Worm (Caenorhabditis elegans): ENCODE data around the gene C03A3.1.

- TF ChIP-seq pha-2 (tag; optimal IDR thresholded peaks at IDR 0.05) (no peak), elt-2 (tag; optimal IDR thresholded peaks at IDR 0.05) (peak; percentile 77), hlh-13 (GFP tag; optimal IDR thresholded peaks at IDR 0.05) (no peak), pat-9 (tag; optimal IDR thresholded peaks at IDR 0.05) (no peak), fax-1 (tag; optimal IDR thresholded peaks at IDR 0.05) (no peak), pros-1 (tag; optimal IDR thresholded peaks at IDR 0.05) (no peak), F13H6.1 (tag; optimal IDR thresholded peaks at IDR 0.05) (no peak), rnt-1 (tag; optimal IDR thresholded peaks at IDR 0.05) (no peak), hlh-30 (tag; optimal IDR thresholded peaks at IDR 0.05; ENCODE audit: insufficient read depth) (no peak), nfya-1 (tag; optimal IDR thresholded peaks at IDR 0.05) (no peak), pag-3 (tag; optimal IDR thresholded peaks at IDR 0.05; ENCODE audit: borderline replicate concordance) (no peak), tbx-2 (tag; optimal IDR thresholded peaks at IDR 0.05) (no peak)
These were observed 32.8 kb downstream of the C03A3.1 start for ce11 chrX:11289925-11290324.
